Worm (Caenorhabditis elegans) whole organism, young adult: ENCODE results near the gene ZK643.2.
A peak's percentile ranks its signal among the peaks of the same experiment; 100 is the strongest.

ENCODE experiments used
- B0261.1 ChIP-seq: sonication (generic microtip); optimal IDR thresholded peaks from 2 replicates; lab custom pipeline; 2016; ENCODE audit warnings: mild to moderate bottlenecking, missing genetic modification characterization, moderate library complexity, missing compliant biosample characterization
- B0336.3 ChIP-seq: fragments of 200-800 bp; sonication (Bioruptor generic); IDR thresholded peaks from 2 replicates; pipeline ENCODE4 v1.3.6; 2022; ENCODE audit warnings: missing genetic modification characterization, missing compliant biosample characterization
- C17E4.6 ChIP-seq: fragments of 200-800 bp; sonication (Bioruptor generic); IDR thresholded peaks from 2 replicates; pipeline ENCODE4 v1.3.6; 2022; ENCODE audit warnings: missing genetic modification reagents, missing genetic modification characterization, missing compliant biosample characterization
- F10E7.11 ChIP-seq: sonication (generic microtip); optimal IDR thresholded peaks from 2 replicates; lab custom pipeline; 2017; ENCODE audit warnings: mild to moderate bottlenecking, missing genetic modification characterization, moderate library complexity, missing compliant biosample characterization
- F33H1.4 ChIP-seq: fragments of 200-800 bp; sonication (Bioruptor generic); IDR thresholded peaks from 2 replicates; pipeline ENCODE4 v1.3.6; 2022; ENCODE audit warnings: missing genetic modification reagents, missing genetic modification characterization, missing compliant biosample characterization
- F39B2.1 ChIP-seq: fragments of 200-800 bp; sonication (Bioruptor generic); IDR thresholded peaks from 2 replicates; pipeline ENCODE4 v1.3.6; 2022; ENCODE audit warnings: missing genetic modification reagents, missing genetic modification characterization, missing compliant biosample characterization
- F52B5.7 ChIP-seq: sonication (generic microtip); optimal IDR thresholded peaks from 2 replicates; lab custom pipeline; 2016; ENCODE audit warnings: mild to moderate bottlenecking, missing genetic modification characterization, missing compliant biosample characterization
- Y53F4B.3 ChIP-seq: fragments of 200-800 bp; sonication (Bioruptor generic); IDR thresholded peaks from 2 replicates; pipeline ENCODE4 v1.3.6; 2022; ENCODE audit warnings: missing genetic modification reagents, missing genetic modification characterization, missing compliant biosample characterization
- ama-1 ChIP-seq, 3 experiments: fragments of 150-350 bp in 1 of 3; sonication (generic microtip) in 2 of 3; optimal IDR thresholded peaks; 2 replicates each; lab custom pipeline; 2014 to 2018; ENCODE audit warnings: missing biosample characterization in 2 of 3, missing genetic modification characterization in 2 of 3, missing genetic modification reagents in 2 of 3
- aptf-2 ChIP-seq: fragments of 200-800 bp; sonication (Bioruptor generic); conservative IDR thresholded peaks from 2 replicates; pipeline ENCODE4 v1.3.6; 2022; ENCODE audit warnings: missing genetic modification reagents, missing genetic modification characterization, missing compliant biosample characterization
- bed-1 ChIP-seq: fragments of 200-800 bp; sonication (Bioruptor generic); IDR thresholded peaks from 2 replicates; pipeline ENCODE4 v1.3.6; 2022; ENCODE audit warnings: missing genetic modification reagents, missing genetic modification characterization, missing compliant biosample characterization
- ceh-40 ChIP-seq: fragments of 200-800 bp; sonication (Bioruptor generic); IDR thresholded peaks from 2 replicates; pipeline ENCODE4 v1.3.6; 2022; ENCODE audit warnings: missing genetic modification characterization, missing compliant biosample characterization
- dox-1 ChIP-seq: fragments of 200-800 bp; sonication (Bioruptor generic); IDR thresholded peaks from 2 replicates; pipeline ENCODE4 v1.3.6; 2022; ENCODE audit warnings: missing genetic modification reagents, missing genetic modification characterization, missing compliant biosample characterization
- efl-1 ChIP-seq: fragments of 150-350 bp; optimal IDR thresholded peaks from 2 replicates; lab custom pipeline; 2014; ENCODE audit warnings: missing biosample characterization, missing genetic modification reagents, missing genetic modification characterization
- egl-44 ChIP-seq: fragments of 200-800 bp; sonication (Bioruptor generic); IDR thresholded peaks from 2 replicates; pipeline ENCODE4 v1.3.6; 2022; ENCODE audit warnings: missing genetic modification reagents, missing genetic modification characterization, missing compliant biosample characterization
- ekl-4 ChIP-seq: fragments of 200-800 bp; sonication (Bioruptor generic); IDR thresholded peaks from 2 replicates; pipeline ENCODE4 v1.3.6; 2022; ENCODE audit warnings: missing genetic modification reagents, missing genetic modification characterization, missing compliant biosample characterization
- hmg-1.2 ChIP-seq: fragments of 200-800 bp; sonication (Bioruptor generic); IDR thresholded peaks from 2 replicates; pipeline ENCODE4 v1.3.6; 2022; ENCODE audit warnings: missing genetic modification reagents, missing genetic modification characterization, missing compliant biosample characterization
- hmg-20 ChIP-seq: fragments of 200-800 bp; sonication (Bioruptor generic); IDR thresholded peaks from 2 replicates; pipeline ENCODE4 v1.3.6; 2022; ENCODE audit warnings: missing genetic modification reagents, missing genetic modification characterization, missing compliant biosample characterization
- hsf-1 ChIP-seq: fragments of 200-800 bp; sonication (Bioruptor generic); IDR thresholded peaks from 2 replicates; pipeline ENCODE4 v1.3.6; 2022; ENCODE audit warnings: missing genetic modification reagents, missing genetic modification characterization, missing compliant biosample characterization
- let-526 ChIP-seq: fragments of 200-800 bp; sonication (Bioruptor generic); IDR thresholded peaks from 2 replicates; pipeline ENCODE4 v1.3.6; 2022; ENCODE audit warnings: missing genetic modification reagents, missing genetic modification characterization, missing compliant biosample characterization
- let-607 ChIP-seq, 2 experiments: fragments of 200-800 bp in 1 of 2; sonication (Bioruptor generic) in 1 of 2; sonication (generic microtip) in 1 of 2; optimal IDR thresholded peaks; 2 replicates each; lab custom pipeline; 2016 to 2018; ENCODE audit warnings: mild to moderate bottlenecking in 2 of 2, missing compliant biosample characterization in 2 of 2, missing genetic modification characterization in 2 of 2, moderate library complexity in 2 of 2, missing genotype in 1 of 2
- lin-26 ChIP-seq: fragments of 200-800 bp; sonication (Bioruptor generic); IDR thresholded peaks from 2 replicates; pipeline ENCODE4 v1.3.6; 2022; ENCODE audit warnings: missing genetic modification reagents, missing genetic modification characterization, missing compliant biosample characterization
- lsl-1 ChIP-seq: fragments of 200-800 bp; sonication (Bioruptor generic); optimal IDR thresholded peaks from 2 replicates; lab custom pipeline; 2018; ENCODE audit warnings: mild to moderate bottlenecking, missing genetic modification characterization, moderate library complexity, missing compliant biosample characterization
- lsy-27 ChIP-seq: sonication (generic microtip); optimal IDR thresholded peaks from 2 replicates; lab custom pipeline; 2017; ENCODE audit warnings: missing genetic modification characterization, mild to moderate bottlenecking, missing compliant biosample characterization, antibody characterized with exemption, missing genotype, borderline replicate concordance; ENCODE audit not compliant: insufficient read depth
- madf-8 ChIP-seq: fragments of 200-800 bp; sonication (Bioruptor generic); conservative IDR thresholded peaks from 2 replicates; pipeline ENCODE4 v1.3.6; 2022; ENCODE audit warnings: missing genetic modification reagents, missing genetic modification characterization, missing compliant biosample characterization
- pbrm-1 ChIP-seq: fragments of 200-800 bp; sonication (Bioruptor generic); IDR thresholded peaks from 2 replicates; pipeline ENCODE4 v1.3.6; 2022; ENCODE audit warnings: missing genetic modification reagents, missing genetic modification characterization, missing compliant biosample characterization
- rpc-1 ChIP-seq, 2 experiments: fragments of 150-350 bp in 1 of 2; sonication (generic microtip) in 1 of 2; optimal IDR thresholded peaks; 2 replicates each; lab custom pipeline; 2014 to 2018; ENCODE audit warnings: missing biosample characterization in 1 of 2, missing genetic modification characterization in 1 of 2, missing genetic modification reagents in 1 of 2, missing genotype in 1 of 2
- somi-1 ChIP-seq: fragments of 200-800 bp; sonication (Bioruptor generic); optimal IDR thresholded peaks from 2 replicates; lab custom pipeline; 2018; ENCODE audit warnings: mild to moderate bottlenecking, missing genetic modification characterization, missing compliant biosample characterization
- tbx-9 ChIP-seq: sonication (generic microtip); optimal IDR thresholded peaks from 2 replicates; lab custom pipeline; 2016; ENCODE audit warnings: borderline replicate concordance, missing genetic modification characterization, inconsistent platforms, missing compliant biosample characterization
- tlf-1 ChIP-seq: fragments of 200-800 bp; sonication (Bioruptor generic); optimal IDR thresholded peaks from 2 replicates; lab custom pipeline; 2018; ENCODE audit warnings: mild to moderate bottlenecking, missing genetic modification characterization, missing compliant biosample characterization
- ztf-3 ChIP-seq: fragments of 200-800 bp; sonication (Bioruptor generic); optimal IDR thresholded peaks from 2 replicates; lab custom pipeline; 2018; ENCODE audit warnings: mild to moderate bottlenecking, missing genetic modification characterization, missing compliant biosample characterization

ZK643.2 gene

DNA sequence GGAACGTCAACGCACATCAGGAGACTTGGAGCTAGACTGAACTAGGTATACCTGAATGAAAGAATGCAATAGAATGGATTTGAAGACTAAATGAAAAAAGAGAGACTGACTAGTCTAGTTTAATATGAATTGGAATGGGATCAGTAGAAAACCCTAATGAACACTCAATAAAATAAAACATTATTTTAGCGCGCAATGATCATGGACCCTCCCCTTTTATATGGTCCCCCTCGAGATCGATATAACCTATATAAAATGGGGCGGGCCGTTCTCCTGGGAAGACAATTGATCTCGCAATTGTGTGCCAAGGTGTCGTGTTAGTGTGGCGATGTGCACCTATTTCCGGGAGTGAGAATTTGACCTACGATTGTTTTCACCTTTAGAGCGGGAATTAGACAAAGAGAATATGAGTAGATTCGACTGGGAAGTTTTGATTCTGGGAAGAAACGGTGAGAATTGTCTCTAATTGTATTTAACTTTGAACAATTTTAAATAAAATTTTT, 38.4 kb upstream of the ZK643.2 start, which contains the start of gene cdc-25.3 (continued):
- TF ChIP-seq F39B2.1 (GFP tag; lab: Robert Waterston, UW) (no peak), F52B5.7 (tag; lab: Kevin White, UChicago) (no peak), madf-8 (peak; percentile 27; the same call in 1 of the 2 replicates), aptf-2 (GFP tag; lab: Robert Waterston, UW) (peak; percentile 99), lsl-1 (GFP tag; lab: Kevin White, UChicago) (no peak), tbx-9 (tag; lab: Kevin White, UChicago) (no peak), C17E4.6 (no peak), tlf-1 (no peak), hsf-1 (GFP tag; lab: Robert Waterston, UW) (no peak), let-607 (tag; optimal IDR thresholded peaks at IDR 0.05; lab: Kevin White, UChicago) (no peak), F33H1.4 (peak; percentile 26; the same call in 1 of the 2 replicates), pbrm-1 (GFP tag; lab: Robert Waterston, UW) (no peak)
- TF ChIP-seq, all 124 proteins: peak for 10

DNA sequence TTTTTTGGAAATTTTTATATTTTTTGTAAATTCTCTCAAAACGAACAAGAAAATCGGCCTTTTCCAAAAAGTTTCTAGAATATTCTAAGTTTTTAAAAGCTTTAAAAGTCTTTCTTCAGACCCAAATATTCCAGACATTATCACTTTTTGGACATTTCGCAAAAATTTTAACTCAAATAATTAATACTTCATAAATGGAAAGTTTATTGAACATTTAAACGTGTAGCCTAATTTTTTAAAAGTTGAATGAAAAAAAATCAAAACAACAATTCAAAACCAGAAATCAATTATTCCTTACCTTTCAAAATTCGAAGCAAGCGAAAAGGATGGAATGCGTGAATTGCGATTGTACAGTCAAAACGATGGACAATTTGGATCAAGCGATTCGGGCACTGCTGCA, 36.6 kb upstream of the ZK643.2 start, which contains the start of gene ZK637.15:
TSS of gene ZK637.15 (plus strand) at position 301 of the 400 bp plus-strand sequence.
- TF ChIP-seq B0336.3 (no peak), dox-1 (GFP tag; lab: Robert Waterston, UW) (no peak), ztf-3 (GFP tag; lab: Kevin White, UChicago) (no peak), egl-44 (no peak), ama-1 (optimal IDR thresholded peaks at IDR 0.05; lab: Kevin White, UChicago) (no peak), ama-1 (GFP tag; optimal IDR thresholded peaks at IDR 0.05; lab: Kevin White, UChicago) (no peak), tbx-9 (tag; lab: Kevin White, UChicago) (no peak), efl-1 (no peak), B0261.1 (tag; lab: Kevin White, UChicago) (no peak), F10E7.11 (no peak), somi-1 (GFP tag; lab: Kevin White, UChicago) (no peak), pbrm-1 (GFP tag; lab: Robert Waterston, UW) (no peak), rpc-1 (optimal IDR thresholded peaks at IDR 0.05; lab: Kevin White, UChicago) (no peak), rpc-1 (tag; optimal IDR thresholded peaks at IDR 0.05; lab: Kevin White, UChicago) (no peak), Y53F4B.3 (GFP tag; lab: Robert Waterston, UW) (no peak)

DNA sequence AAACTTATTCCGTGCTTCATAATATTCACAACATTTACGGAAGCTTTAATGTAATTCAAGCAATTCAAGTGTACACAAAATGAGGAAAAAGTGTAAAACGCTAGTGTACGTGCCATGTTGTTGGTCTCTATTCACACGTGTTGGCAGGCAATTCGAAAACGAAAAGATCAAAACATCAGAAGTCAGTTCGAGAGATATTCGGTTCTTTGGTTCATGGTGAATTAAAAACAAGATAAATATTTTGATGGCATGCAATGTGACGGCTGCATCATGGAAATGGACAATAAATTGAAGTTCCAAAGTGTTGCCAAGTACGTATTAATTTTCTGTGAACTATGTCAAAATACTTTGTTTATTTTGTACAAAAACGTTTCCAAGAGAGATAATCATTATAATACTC, 34.3 kb upstream of the ZK643.2 start:
- peak; percentile 63 for TF ChIP-seq ama-1 (optimal IDR thresholded peaks at IDR 0.05; lab: Kevin White, UChicago)
- TF ChIP-seq ama-1 (GFP tag; optimal IDR thresholded peaks at IDR 0.05; lab: Kevin White, UChicago), result no peak
- TF ChIP-seq hmg-20 (GFP tag; lab: Robert Waterston, UW), result no peak

DNA sequence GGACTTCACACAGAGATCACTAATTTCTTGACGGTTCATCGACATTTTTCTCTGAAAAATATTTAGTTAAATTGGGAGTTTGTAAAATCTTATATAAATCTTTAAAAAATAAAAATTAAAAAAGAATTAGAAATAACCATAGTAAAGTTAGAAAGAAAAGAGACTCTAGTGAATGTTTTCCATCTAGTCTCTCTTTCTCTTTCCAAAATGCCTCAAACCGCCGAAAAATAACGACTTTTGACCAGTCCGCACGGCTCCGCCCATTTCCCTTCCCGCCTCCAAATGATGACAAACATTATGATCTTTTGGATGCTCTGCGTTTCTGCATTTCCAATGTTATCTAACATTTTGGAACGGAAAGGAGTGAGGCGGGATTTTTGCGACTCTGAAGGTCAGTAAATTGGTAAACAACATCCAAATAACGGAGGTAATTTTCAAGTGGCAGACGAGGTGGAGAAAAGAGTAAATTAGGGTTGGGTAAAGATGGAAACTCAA, 33.1 kb upstream of the ZK643.2 start, which contains the start of gene glb-1:
TSS of gene glb-1 (minus strand) at position 51 of the 495 bp plus-strand sequence.
- TF ChIP-seq lin-26 (GFP tag; lab: Robert Waterston, UW), result no peak
- no peak for TF ChIP-seq ceh-40 (GFP tag; lab: Robert Waterston, UW)
- no peak for TF ChIP-seq bed-1
- TF ChIP-seq efl-1, result peak; percentile 73
- no peak for TF ChIP-seq ekl-4 (GFP tag; lab: Robert Waterston, UW)
- peak; percentile 65 for TF ChIP-seq hmg-1.2 (GFP tag; lab: Robert Waterston, UW)
- no peak for TF ChIP-seq F33H1.4
- TF ChIP-seq lsy-27, result no peak
- TF ChIP-seq let-526 (GFP tag; lab: Robert Waterston, UW), result no peak
